Fruit fly (Drosophila melanogaster) whole organism, adult: ENCODE measurements around the gene ifc.

Experiments used
- CG11617 ChIP-seq: fragments of 200-800 bp; sonication (Bioruptor generic); optimal IDR thresholded peaks from 2 replicates; lab custom pipeline; 2017; ENCODE audit warnings: mild to moderate bottlenecking, missing biosample characterization, missing genetic modification reagents, missing genetic modification characterization
- CG12768 ChIP-seq: fragments of 200-800 bp; sonication (Bioruptor generic); optimal IDR thresholded peaks from 2 replicates; lab custom pipeline; 2017; ENCODE audit warnings: missing biosample characterization, missing genetic modification characterization, mild to moderate bottlenecking, moderate library complexity, missing genetic modification reagents
- CG14711 ChIP-seq: fragments of 200-800 bp; sonication (Bioruptor generic); optimal IDR thresholded peaks from 2 replicates; lab custom pipeline; 2018; ENCODE audit warnings: missing biosample characterization, mild to moderate bottlenecking, missing genetic modification characterization, moderate library complexity
- CG1620 ChIP-seq: fragments of 200-800 bp; sonication (Bioruptor generic); optimal IDR thresholded peaks from 2 replicates; lab custom pipeline; 2016; ENCODE audit warnings: missing biosample characterization, missing genetic modification characterization
- CG33017 ChIP-seq: fragments of 200-800 bp; sonication (Bioruptor generic); optimal IDR thresholded peaks from 2 replicates; lab custom pipeline; 2018; ENCODE audit warnings: missing biosample characterization, mild to moderate bottlenecking, missing genetic modification characterization, moderate library complexity
- CG5204 ChIP-seq: fragments of 200-800 bp; sonication (Bioruptor generic); optimal IDR thresholded peaks from 2 replicates; lab custom pipeline; 2016; ENCODE audit warnings: missing biosample characterization, missing genetic modification characterization
- CG7045 ChIP-seq: fragments of 200-800 bp; sonication (Bioruptor generic); optimal IDR thresholded peaks from 2 replicates; lab custom pipeline; 2017; ENCODE audit warnings: missing biosample characterization, mild to moderate bottlenecking, missing genetic modification characterization
- CG7101 ChIP-seq: fragments of 200-800 bp; sonication (Bioruptor generic); optimal IDR thresholded peaks from 2 replicates; lab custom pipeline; 2018; ENCODE audit warnings: missing biosample characterization, mild to moderate bottlenecking, missing genetic modification characterization, moderate library complexity
- Clk ChIP-seq: fragments of 200-800 bp; sonication (Bioruptor generic); optimal IDR thresholded peaks from 2 replicates; lab custom pipeline; 2017; ENCODE audit warnings: missing biosample characterization, missing genetic modification characterization
- Crg-1 ChIP-seq: fragments of 200-800 bp; sonication (Bioruptor generic); optimal IDR thresholded peaks from 2 replicates; lab custom pipeline; 2016; ENCODE audit warnings: missing biosample characterization, missing genetic modification characterization
- Hr96 ChIP-seq: fragments of 200-800 bp; sonication (Bioruptor generic); optimal IDR thresholded peaks from 2 replicates; lab custom pipeline; 2016; ENCODE audit warnings: missing biosample characterization, missing genetic modification characterization
- Mnt ChIP-seq: fragments of 200-800 bp; sonication (Bioruptor generic); optimal IDR thresholded peaks from 2 replicates; lab custom pipeline; 2016; ENCODE audit warnings: missing biosample characterization, mild to moderate bottlenecking, missing genetic modification characterization
- bab1 ChIP-seq: fragments of 200-800 bp; sonication (Bioruptor generic); optimal IDR thresholded peaks from 3 replicates; lab custom pipeline; 2019; ENCODE audit warnings: missing biosample characterization, mild to moderate bottlenecking, missing genetic modification characterization, moderate library complexity
- cic ChIP-seq: fragments of 200-800 bp; sonication (Bioruptor generic); optimal IDR thresholded peaks from 2 replicates; lab custom pipeline; 2017; ENCODE audit warnings: missing biosample characterization, mild to moderate bottlenecking, missing genetic modification characterization, moderate library complexity
- cnc ChIP-seq, 2 experiments: fragments of >200 bp; optimal IDR thresholded peaks; 2 replicates each; lab custom pipeline; 2017
- kay ChIP-seq: fragments of 200-800 bp; sonication (Bioruptor generic); peaks from one replicate; lab custom pipeline; 2016; ENCODE audit warnings: missing biosample characterization, missing genetic modification characterization, borderline replicate concordance
- ovo ChIP-seq: fragments of 200-800 bp; sonication (Bioruptor generic); optimal IDR thresholded peaks from 2 replicates; lab custom pipeline; 2016; ENCODE audit warnings: missing biosample characterization, missing genetic modification characterization
- pad ChIP-seq: fragments of 200-800 bp; sonication (Bioruptor generic); optimal IDR thresholded peaks from 3 replicates; lab custom pipeline; 2017; ENCODE audit warnings: missing biosample characterization, missing genetic modification characterization, mild to moderate bottlenecking, moderate library complexity, missing genetic modification reagents
- tj ChIP-seq: fragments of 200-800 bp; sonication (Bioruptor generic); optimal IDR thresholded peaks from 3 replicates; lab custom pipeline; 2017; ENCODE audit warnings: missing biosample characterization, mild to moderate bottlenecking, missing genetic modification characterization, moderate library complexity
- toe ChIP-seq: fragments of 200-800 bp; sonication (Bioruptor generic); optimal IDR thresholded peaks from 2 replicates; lab custom pipeline; 2016; ENCODE audit warnings: missing biosample characterization, missing genetic modification characterization

Gene ifc

DNA sequence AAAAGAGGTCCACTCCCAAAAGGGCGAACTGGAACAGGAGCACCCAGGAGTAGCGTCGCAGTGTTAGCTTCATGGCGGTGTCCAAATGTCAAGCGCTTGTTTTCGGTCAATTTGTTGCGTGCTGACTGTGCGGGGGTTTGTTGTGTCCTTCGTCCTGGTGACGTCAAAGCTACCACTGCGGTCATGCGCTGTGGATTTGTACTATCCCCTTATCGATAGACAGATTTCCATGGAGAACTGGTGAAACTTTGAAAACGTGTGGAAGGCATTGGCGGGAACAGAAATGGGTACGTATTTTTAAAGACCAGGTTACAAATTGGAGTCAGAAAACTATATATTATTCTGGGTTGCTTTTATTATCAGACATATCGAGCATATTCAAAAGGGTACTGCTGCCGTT is 30.0 kb upstream of the ifc start, which contains the start of gene CG13999:
CG13999 (minus strand) TSS at position 314 of the 400 bp plus-strand sequence.
- TF ChIP-seq CG11617 (GFP tag; lab: Kevin White, UChicago) (no peak), Hr96 (no peak), cnc (optimal IDR thresholded peaks at IDR 0.05; lab: Kevin White, UChicago) (no peak), CG1620 (GFP tag; lab: Kevin White, UChicago) (no peak), CG5204 (GFP tag; lab: Kevin White, UChicago) (no peak), CG12768 (GFP tag; lab: Kevin White, UChicago) (no peak), CG33017 (tag; lab: Kevin White, UChicago) (no peak), bab1 (no peak), tj (GFP tag; lab: Kevin White, UChicago) (no peak), Clk (GFP tag; lab: Kevin White, UChicago) (no peak), cic (GFP tag; lab: Kevin White, UChicago) (no peak), ovo (GFP tag; lab: Kevin White, UChicago) (no peak), toe (GFP tag; lab: Kevin White, UChicago) (no peak), CG14711 (no peak), Crg-1 (GFP tag; lab: Kevin White, UChicago) (no peak), kay (GFP tag; lab: Kevin White, UChicago) (no peak), CG7101 (tag; lab: Kevin White, UChicago) (no peak), CG7045 (GFP tag; lab: Kevin White, UChicago) (no peak), Mnt (no peak)

DNA sequence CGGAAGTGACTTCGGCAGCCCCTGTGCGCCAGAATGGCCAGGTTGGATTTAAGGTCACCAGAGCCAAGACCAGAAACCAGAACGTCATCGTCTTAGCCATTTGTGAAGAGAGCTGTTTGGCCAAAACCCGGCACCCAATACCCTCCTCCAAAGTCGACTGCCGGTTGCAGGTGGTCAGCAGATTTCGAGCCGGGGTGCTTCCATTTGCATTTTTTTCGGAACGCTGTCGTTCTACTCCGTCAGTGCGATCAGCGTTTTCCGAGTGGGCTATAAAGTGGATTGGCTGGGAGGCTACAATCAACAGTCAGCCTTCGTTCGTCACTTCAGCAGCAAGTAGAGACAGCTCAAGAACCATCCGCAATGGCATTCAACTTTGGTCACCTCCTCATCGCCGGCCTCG is 29.4 kb upstream of the ifc start, which contains the start of the genes CG13998 and Vm26Ab:
CG13998 (minus strand) TSS at position 114 of the 400 bp plus-strand sequence.
Vm26Ab (plus strand) TSS at position 299 of the 400 bp plus-strand sequence.
- TF ChIP-seq CG11617 (GFP tag; lab: Kevin White, UChicago), result no peak
- peak; percentile 99 for TF ChIP-seq tj (GFP tag; lab: Kevin White, UChicago)
- no peak for TF ChIP-seq toe (GFP tag; lab: Kevin White, UChicago)

DNA sequence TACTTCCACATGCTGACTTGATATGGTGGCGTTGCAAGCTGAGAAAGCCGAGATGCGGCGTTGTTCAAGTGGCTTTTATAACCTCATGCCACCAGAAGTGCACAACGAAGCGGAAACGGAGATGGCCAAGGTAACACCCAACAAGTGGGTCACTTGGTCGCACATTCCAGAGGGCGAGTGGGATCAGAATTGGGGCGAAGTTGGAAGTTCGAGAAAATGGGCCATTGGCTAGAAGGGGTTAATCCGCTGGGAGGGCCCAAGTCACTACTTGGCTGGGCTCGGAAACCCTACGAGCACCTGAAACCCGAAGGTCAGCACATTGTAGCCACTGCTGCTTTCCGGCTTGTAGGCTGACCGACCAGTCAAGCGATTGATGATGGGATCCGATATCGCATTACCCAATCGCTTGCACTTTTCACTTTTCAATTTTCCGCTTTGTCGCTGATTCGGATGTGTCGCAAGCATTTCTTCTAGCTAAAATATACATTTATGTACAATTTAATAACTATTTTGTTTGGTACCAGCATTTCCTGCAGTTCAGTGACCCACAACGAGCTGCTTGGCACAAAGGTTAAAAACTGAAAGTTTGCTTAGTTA is 27.5 kb upstream of the ifc start, which contains the start of gene Vm26Ac:
Vm26Ac (minus strand) TSS at position 51 of the 597 bp plus-strand sequence.
- TF ChIP-seq Mnt, result no peak
- TF ChIP-seq CG1620 (GFP tag; lab: Kevin White, UChicago), result no peak
- TF ChIP-seq cic (GFP tag; lab: Kevin White, UChicago), result no peak
- TF ChIP-seq ovo (GFP tag; lab: Kevin White, UChicago), result no peak
- TF ChIP-seq CG33017 (tag; lab: Kevin White, UChicago), result no peak
- TF ChIP-seq bab1, result no peak
- peak; percentile 97 for TF ChIP-seq tj (GFP tag; lab: Kevin White, UChicago)

DNA sequence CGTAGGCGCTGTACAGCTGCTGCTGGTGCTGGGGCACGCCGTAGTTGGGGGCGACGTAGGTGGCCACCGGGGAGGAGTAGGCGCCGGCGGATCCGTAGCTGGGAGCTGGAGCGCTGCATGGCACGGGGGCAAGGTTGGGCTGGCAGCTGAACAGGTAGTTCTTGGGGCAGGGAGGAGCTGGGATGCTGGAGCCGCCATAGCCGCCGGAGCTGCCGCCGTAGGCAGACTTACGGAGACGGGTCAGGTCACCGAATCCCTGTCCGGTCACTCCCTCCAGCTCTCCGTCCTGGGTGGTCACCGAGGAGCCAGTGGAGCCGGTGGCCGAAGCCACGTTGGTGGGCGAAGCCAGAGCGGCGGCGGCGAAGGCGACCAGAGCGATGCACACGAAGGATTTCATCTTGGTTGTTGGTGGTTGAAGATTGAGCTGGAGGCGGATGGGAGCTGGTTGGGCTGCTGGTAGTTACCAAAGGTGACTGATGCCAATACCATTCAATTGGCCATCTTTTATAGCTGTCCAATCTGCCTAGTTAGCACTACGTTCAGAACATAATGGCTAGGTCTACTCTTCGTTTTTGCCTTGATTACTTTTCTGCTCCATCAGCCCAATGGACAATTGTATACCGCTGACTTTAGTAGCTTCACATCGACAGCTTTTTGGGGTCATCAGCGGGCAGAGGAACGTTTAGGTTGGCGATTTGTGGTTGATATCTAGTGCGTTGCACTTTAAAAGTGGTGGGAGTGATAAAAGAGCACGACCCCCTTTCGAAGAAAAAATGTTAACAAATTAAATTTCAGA is 26.1 kb upstream of the ifc start, which contains the start of gene Vm26Aa:
Vm26Aa (minus strand) TSS at position 478 of the 796 bp plus-strand sequence.
- TF ChIP-seq toe (GFP tag; lab: Kevin White, UChicago), result no peak
- no peak for TF ChIP-seq cic (GFP tag; lab: Kevin White, UChicago)
- peak; percentile 98 for TF ChIP-seq tj (GFP tag; lab: Kevin White, UChicago)

DNA sequence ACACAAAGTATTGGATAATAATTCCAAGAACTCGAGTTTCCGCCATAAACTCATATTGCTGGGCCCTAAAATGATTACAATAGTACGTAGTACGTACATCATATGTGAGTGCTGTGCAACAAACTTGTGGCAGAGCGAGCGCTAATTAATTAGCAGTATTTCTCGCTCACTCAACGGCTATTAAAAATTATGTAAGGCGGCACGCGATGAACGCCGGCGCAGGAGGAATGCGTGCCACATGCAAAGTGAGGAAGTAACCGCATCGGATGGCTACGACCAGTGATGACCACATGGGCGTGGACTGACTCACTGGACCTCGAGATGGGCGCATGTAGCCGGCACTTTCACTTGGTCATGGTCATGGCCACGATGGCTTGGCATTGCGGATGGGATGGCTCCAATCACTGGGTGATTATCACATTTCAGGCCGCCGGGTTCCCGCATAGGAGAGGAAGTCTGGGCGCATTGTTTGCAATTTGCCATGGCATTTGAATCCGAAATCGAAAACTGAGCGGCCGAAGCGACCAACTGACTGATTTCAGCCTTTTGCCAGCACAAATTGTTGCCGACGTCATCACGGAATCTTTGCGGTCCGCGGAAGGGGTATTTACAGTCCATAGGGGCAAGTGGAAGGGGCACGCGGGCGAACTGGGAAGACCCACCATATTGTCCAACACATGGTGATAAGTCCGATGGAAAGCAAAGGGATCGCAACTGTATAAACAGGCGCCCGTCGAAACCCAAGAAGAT is 24.8 kb upstream of the ifc start:
- TF ChIP-seq Crg-1 (GFP tag; lab: Kevin White, UChicago) (peak; percentile 0), Clk (GFP tag; lab: Kevin White, UChicago) (no peak), CG12768 (GFP tag; lab: Kevin White, UChicago) (no peak), CG7045 (GFP tag; lab: Kevin White, UChicago) (no peak), ovo (GFP tag; lab: Kevin White, UChicago) (no peak), pad (GFP tag; lab: Kevin White, UChicago) (no peak), tj (GFP tag; lab: Kevin White, UChicago) (peak; percentile 93)

DNA sequence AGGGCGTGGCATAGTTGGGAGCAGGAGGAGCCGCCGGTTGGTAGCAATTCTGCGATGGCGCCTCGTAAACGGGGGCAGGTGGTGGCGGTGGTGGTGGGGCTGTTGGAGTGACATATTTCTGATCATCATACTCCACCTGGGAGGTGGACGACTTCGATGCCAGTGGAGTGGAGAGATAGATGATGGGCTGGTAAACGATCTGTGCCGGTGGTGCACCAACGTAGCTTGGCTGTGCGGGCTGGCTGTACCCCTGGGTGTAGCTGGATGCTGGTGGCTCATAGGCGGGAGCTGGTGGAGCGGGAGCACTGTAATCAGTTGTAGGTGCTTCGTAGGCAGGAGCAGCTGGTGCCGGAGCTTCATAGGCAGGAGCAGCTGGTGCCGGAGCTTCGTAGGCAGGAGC is 22.9 kb upstream of the ifc start:
- TF ChIP-seq CG11617 (GFP tag; lab: Kevin White, UChicago) (no peak), ovo (GFP tag; lab: Kevin White, UChicago) (no peak), kay (GFP tag; lab: Kevin White, UChicago) (no peak), Hr96 (no peak), toe (GFP tag; lab: Kevin White, UChicago) (no peak), Clk (GFP tag; lab: Kevin White, UChicago) (no peak), Mnt (no peak), CG1620 (GFP tag; lab: Kevin White, UChicago) (no peak)
